Fruit fly (Drosophila melanogaster) whole organism, embryonic: ENCODE measurements around the gene CG3014.
A peak's percentile ranks its signal among the peaks of the same experiment; 100 is the strongest.

Source experiments
- ATbp ChIP-seq: fragments of 200-800 bp; sonication (Bioruptor generic); optimal IDR thresholded peaks from 2 replicates; lab custom pipeline; 2017; ENCODE audit warnings: missing biosample characterization, mild to moderate bottlenecking, missing genetic modification characterization, missing genetic modification reagents
- Bgb ChIP-seq: fragments of 200-800 bp; sonication (Bioruptor generic); IDR thresholded peaks from 2 replicates; pipeline ENCODE4 v1.3.6; 2022; ENCODE audit warnings: missing biosample characterization, missing genetic modification characterization; ENCODE audit not compliant: partially characterized antibody
- CG1024 ChIP-seq: fragments of 200-800 bp; sonication (Bioruptor generic); IDR thresholded peaks from 2 replicates; pipeline ENCODE4 v1.3.6; 2022; ENCODE audit warnings: missing biosample characterization, missing genetic modification characterization
- CG10274 ChIP-seq: fragments of 200-800 bp; sonication (Bioruptor generic); optimal IDR thresholded peaks from 3 replicates; lab custom pipeline; 2017; ENCODE audit warnings: missing biosample characterization, mild to moderate bottlenecking, missing genetic modification characterization
- CG11085 ChIP-seq: fragments of 200-800 bp; sonication (Bioruptor generic); IDR thresholded peaks from 2 replicates; pipeline ENCODE4 v1.3.6; 2022; ENCODE audit warnings: missing biosample characterization, missing genetic modification characterization
- CG12071 ChIP-seq: fragments of 200-800 bp; sonication (Bioruptor generic); optimal IDR thresholded peaks from 3 replicates; lab custom pipeline; 2018; ENCODE audit warnings: missing biosample characterization, mild to moderate bottlenecking, missing genetic modification characterization
- CG14441 ChIP-seq: fragments of 200-800 bp; sonication (Bioruptor generic); IDR thresholded peaks from 2 replicates; pipeline ENCODE4 v1.3.6; 2022; ENCODE audit warnings: missing biosample characterization, missing genetic modification characterization
- CG1603 ChIP-seq: fragments of 200-800 bp; sonication (Bioruptor generic); optimal IDR thresholded peaks from 2 replicates; lab custom pipeline; 2019; ENCODE audit warnings: missing biosample characterization, mild to moderate bottlenecking, missing genetic modification characterization, moderate library complexity
- CG17912 ChIP-seq: fragments of 200-800 bp; sonication (Bioruptor generic); optimal IDR thresholded peaks from 2 replicates; lab custom pipeline; 2018; ENCODE audit warnings: missing biosample characterization, mild to moderate bottlenecking, missing genetic modification characterization
- CG18764 ChIP-seq: fragments of 200-800 bp; sonication (Bioruptor generic); optimal IDR thresholded peaks from 3 replicates; lab custom pipeline; 2016; ENCODE audit warnings: missing biosample characterization, missing genetic modification characterization
- CG2199 ChIP-seq: fragments of 200-800 bp; sonication (Bioruptor generic); IDR thresholded peaks from 3 replicates; pipeline ENCODE4 v1.3.6; 2022; ENCODE audit warnings: missing biosample characterization, missing genetic modification characterization
- CG33557 ChIP-seq: fragments of 200-800 bp; sonication (Bioruptor generic); optimal IDR thresholded peaks from 2 replicates; lab custom pipeline; 2019; ENCODE audit warnings: missing biosample characterization, mild to moderate bottlenecking, missing genetic modification characterization, moderate library complexity
- CG34376 ChIP-seq: fragments of 200-800 bp; sonication (Bioruptor generic); optimal IDR thresholded peaks from 2 replicates; lab custom pipeline; 2018; ENCODE audit warnings: missing biosample characterization, mild to moderate bottlenecking, missing genetic modification characterization
- CG4404 ChIP-seq: fragments of 200-800 bp; sonication (Bioruptor generic); IDR thresholded peaks from 2 replicates; pipeline ENCODE4 v1.3.6; 2022; ENCODE audit warnings: missing biosample characterization, missing genetic modification characterization
- CG5245 ChIP-seq: fragments of 200-800 bp; sonication (Bioruptor generic); optimal IDR thresholded peaks from 3 replicates; lab custom pipeline; 2016; ENCODE audit warnings: missing biosample characterization, missing genetic modification characterization
- CG9797 ChIP-seq: fragments of 200-800 bp; sonication (Bioruptor generic); optimal IDR thresholded peaks from 3 replicates; lab custom pipeline; 2018; ENCODE audit warnings: missing biosample characterization, mild to moderate bottlenecking, missing genetic modification characterization
- Dip3 ChIP-seq: fragments of 200-800 bp; sonication (Bioruptor generic); optimal IDR thresholded peaks from 3 replicates; lab custom pipeline; 2016; ENCODE audit warnings: missing biosample characterization, missing genetic modification characterization
- Eip74EF ChIP-seq, 2 experiments: fragments of 200-800 bp in 1 of 2; fragments of >200 bp in 1 of 2; sonication (Bioruptor generic) in 1 of 2; optimal IDR thresholded peaks; 2 replicates each; lab custom pipeline; 2017 to 2019; ENCODE audit warnings: missing biosample characterization in 2 of 2, missing genetic modification characterization in 2 of 2, mild to moderate bottlenecking in 1 of 2, moderate library complexity in 1 of 2
- Ets97D ChIP-seq: fragments of 200-800 bp; sonication (Bioruptor generic); optimal IDR thresholded peaks from 3 replicates; lab custom pipeline; 2016; ENCODE audit warnings: missing biosample characterization, missing genetic modification characterization
- Fer2 ChIP-seq: fragments of 200-800 bp; sonication (Bioruptor generic); optimal IDR thresholded peaks from 2 replicates; lab custom pipeline; 2018; ENCODE audit warnings: missing biosample characterization, mild to moderate bottlenecking, missing genetic modification characterization, moderate library complexity
- HLH3B ChIP-seq: fragments of 200-800 bp; sonication (Bioruptor generic); IDR thresholded peaks from 2 replicates; pipeline ENCODE4 v1.3.6; 2022; ENCODE audit warnings: missing biosample characterization, missing genetic modification characterization
- HmgD ChIP-seq: fragments of 200-800 bp; sonication (Bioruptor generic); optimal IDR thresholded peaks from 3 replicates; lab custom pipeline; 2016; ENCODE audit warnings: missing biosample characterization, missing genetic modification characterization
- Jarid2 ChIP-seq: fragments of 200-800 bp; sonication (Bioruptor generic); optimal IDR thresholded peaks from 3 replicates; lab custom pipeline; 2017; ENCODE audit warnings: mild to moderate bottlenecking, missing biosample characterization, missing genetic modification reagents, missing genetic modification characterization
- Kr ChIP-seq: fragments of 200-800 bp; sonication (Bioruptor generic); optimal IDR thresholded peaks from 2 replicates; lab custom pipeline; 2017; ENCODE audit warnings: missing biosample characterization, mild to moderate bottlenecking, missing genetic modification characterization
- MTF-1 ChIP-seq: fragments of 200-800 bp; sonication (Bioruptor generic); optimal IDR thresholded peaks from 2 replicates; lab custom pipeline; 2018; ENCODE audit warnings: missing biosample characterization, mild to moderate bottlenecking, missing genetic modification characterization, borderline replicate concordance
- NC2α ChIP-seq: fragments of 200-800 bp; sonication (Bioruptor generic); optimal IDR thresholded peaks from 2 replicates; lab custom pipeline; 2016; ENCODE audit warnings: missing biosample characterization, missing genetic modification characterization
- NFAT ChIP-seq: fragments of 200-800 bp; sonication (Bioruptor generic); IDR thresholded peaks from 2 replicates; pipeline ENCODE4 v1.3.6; 2022; ENCODE audit warnings: missing biosample characterization, missing genetic modification characterization
- Nf-YB ChIP-seq: fragments of 200-800 bp; sonication (Bioruptor generic); optimal IDR thresholded peaks from 3 replicates; lab custom pipeline; 2019; ENCODE audit warnings: missing biosample characterization, mild to moderate bottlenecking, missing genetic modification characterization, moderate library complexity
- Sin3A ChIP-seq: fragments of >200 bp; optimal IDR thresholded peaks from 2 replicates; lab custom pipeline; 2018
- Sry-δ ChIP-seq: fragments of 200-800 bp; sonication (Bioruptor generic); optimal IDR thresholded peaks from 2 replicates; lab custom pipeline; 2016; ENCODE audit warnings: missing biosample characterization, missing genetic modification characterization
- br ChIP-seq: fragments of >200 bp; optimal IDR thresholded peaks from 2 replicates; lab custom pipeline; 2017
- ci ChIP-seq: fragments of 200-800 bp; sonication (Bioruptor generic); IDR thresholded peaks from 3 replicates; pipeline ENCODE4 v1.3.6; 2022; ENCODE audit warnings: missing biosample characterization, missing genetic modification characterization
- danr ChIP-seq: fragments of 200-800 bp; sonication (Bioruptor generic); IDR thresholded peaks from 2 replicates; pipeline ENCODE4 v1.3.6; 2022; ENCODE audit warnings: missing biosample characterization, missing genetic modification characterization
- dati ChIP-seq: fragments of 200-800 bp; sonication (Bioruptor generic); IDR thresholded peaks from 2 replicates; pipeline ENCODE4 v1.3.6; 2022; ENCODE audit warnings: missing biosample characterization, missing genetic modification characterization
- esg ChIP-seq: fragments of 200-800 bp; sonication (Bioruptor generic); conservative IDR thresholded peaks from 2 replicates; pipeline ENCODE4 v1.3.6; 2022; ENCODE audit warnings: missing biosample characterization, missing genetic modification characterization
- gsb-n ChIP-seq: fragments of 200-800 bp; sonication (Bioruptor generic); optimal IDR thresholded peaks from 3 replicates; lab custom pipeline; 2018; ENCODE audit warnings: missing biosample characterization, mild to moderate bottlenecking, missing genetic modification characterization
- kah ChIP-seq: fragments of 200-800 bp; sonication (Bioruptor generic); optimal IDR thresholded peaks from 2 replicates; lab custom pipeline; 2018; ENCODE audit warnings: missing biosample characterization, mild to moderate bottlenecking, missing genetic modification characterization
- klu ChIP-seq: fragments of 200-800 bp; sonication (Bioruptor generic); IDR thresholded peaks from 2 replicates; pipeline ENCODE4 v1.3.6; 2022; ENCODE audit warnings: missing biosample characterization, missing genetic modification characterization
- knrl ChIP-seq: fragments of 200-800 bp; sonication (Bioruptor generic); IDR thresholded peaks from 3 replicates; pipeline ENCODE4 v1.3.6; 2022; ENCODE audit warnings: missing biosample characterization, missing genetic modification characterization; ENCODE audit not compliant: partially characterized antibody
- lab ChIP-seq: fragments of 200-800 bp; sonication (Bioruptor generic); optimal IDR thresholded peaks from 3 replicates; lab custom pipeline; 2017; ENCODE audit warnings: missing biosample characterization, missing genetic modification characterization, mild to moderate bottlenecking, moderate library complexity, missing genetic modification reagents
- nau ChIP-seq: fragments of 200-800 bp; sonication (Bioruptor generic); optimal IDR thresholded peaks from 3 replicates; lab custom pipeline; 2017; ENCODE audit warnings: missing biosample characterization, mild to moderate bottlenecking, missing genetic modification characterization, missing genetic modification reagents
- pb ChIP-seq: fragments of 200-800 bp; sonication (Bioruptor generic); optimal IDR thresholded peaks from 3 replicates; lab custom pipeline; 2016; ENCODE audit warnings: missing biosample characterization, missing genetic modification characterization
- row ChIP-seq: fragments of 200-800 bp; sonication (Bioruptor generic); IDR thresholded peaks from 3 replicates; pipeline ENCODE4 v1.3.6; 2022; ENCODE audit warnings: missing biosample characterization, missing genetic modification characterization
- seq ChIP-seq: fragments of 200-800 bp; sonication (Bioruptor generic); IDR thresholded peaks from 2 replicates; pipeline ENCODE4 v1.3.6; 2022; ENCODE audit warnings: missing biosample characterization, missing genetic modification characterization
- sima ChIP-seq: fragments of 200-800 bp; sonication (Bioruptor generic); optimal IDR thresholded peaks from 2 replicates; lab custom pipeline; 2016; ENCODE audit warnings: missing biosample characterization, missing genetic modification characterization
- tio ChIP-seq: fragments of 200-800 bp; sonication (Bioruptor generic); optimal IDR thresholded peaks from 2 replicates; lab custom pipeline; 2017; ENCODE audit warnings: missing biosample characterization, missing genetic modification characterization, inconsistent platforms
- trh ChIP-seq: fragments of 200-800 bp; sonication (Bioruptor generic); optimal IDR thresholded peaks from 2 replicates; lab custom pipeline; 2016; ENCODE audit warnings: missing biosample characterization, missing genetic modification characterization
- ttk ChIP-seq: fragments of 200-800 bp; sonication (Bioruptor generic); IDR thresholded peaks from 2 replicates; pipeline ENCODE4 v2.1.2; 2022; ENCODE audit warnings: missing biosample characterization, missing genetic modification characterization
- zf30C ChIP-seq: fragments of 200-800 bp; sonication (Bioruptor generic); optimal IDR thresholded peaks from 3 replicates; lab custom pipeline; 2018; ENCODE audit warnings: missing biosample characterization, mild to moderate bottlenecking, missing genetic modification characterization

CG3014 gene

DNA sequence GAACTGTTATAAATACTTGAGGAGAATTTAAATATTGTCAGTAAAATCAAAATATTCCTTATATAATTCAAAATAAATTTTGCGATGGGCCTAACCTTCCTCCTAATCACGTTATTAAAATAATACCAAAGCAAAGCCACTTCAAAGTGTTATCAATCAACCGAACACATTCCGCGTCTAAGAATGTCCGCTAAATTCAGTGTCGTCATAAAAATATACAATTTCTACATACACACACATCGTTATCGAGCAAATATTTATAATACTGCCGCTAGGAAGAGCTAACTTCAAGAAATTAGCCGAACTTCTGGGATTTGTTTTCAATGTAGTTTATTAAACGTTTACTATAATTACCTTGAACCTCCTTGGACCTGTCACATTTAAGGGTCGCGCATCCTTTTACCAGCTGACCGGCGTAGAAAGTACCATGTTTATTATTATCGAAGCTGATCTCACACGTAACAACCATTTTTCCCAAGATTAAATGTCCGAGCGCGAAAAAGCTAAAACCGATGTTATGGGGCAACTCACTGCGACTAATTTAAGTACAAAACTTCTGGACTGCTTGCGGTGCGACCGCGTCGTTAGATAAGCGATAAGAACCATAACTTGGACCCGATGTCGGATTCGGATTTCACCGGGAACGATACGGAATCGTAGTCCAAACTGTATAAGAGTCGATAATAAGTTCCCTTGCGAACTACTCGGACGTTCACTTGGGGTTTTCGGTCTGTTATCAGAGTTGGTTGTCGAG is 19.5 kb downstream of the CG3014 start, which contains the start of gene CG18747 (continued):
- peak; percentile 4 for TF ChIP-seq CG34376 (GFP tag; lab: Kevin White, UChicago)

DNA sequence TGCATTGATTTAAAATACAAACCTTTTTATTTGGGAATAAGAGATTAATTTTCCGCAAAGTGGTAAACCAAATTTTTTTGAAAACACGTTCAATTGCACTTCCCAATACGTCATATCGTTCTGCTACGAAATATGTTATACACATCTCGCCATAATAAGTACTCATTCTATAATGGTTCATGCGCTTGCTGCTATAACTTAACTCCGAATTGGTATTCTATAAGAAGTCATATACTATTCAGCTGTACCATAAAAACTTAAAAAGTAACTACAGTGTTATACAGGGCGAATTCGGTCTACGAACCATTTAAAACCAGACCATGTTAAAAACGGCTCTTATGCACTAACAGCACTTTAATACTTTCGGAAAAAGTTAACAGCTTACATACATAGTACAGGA is 23.0 kb downstream of the CG3014 start:
- peak; percentile 85 for TF ChIP-seq CG1603 (tag; lab: Kevin White, UChicago)
- TF ChIP-seq CG18764 = no peak
- no peak for TF ChIP-seq sima (GFP tag; lab: Kevin White, UChicago)
- TF ChIP-seq Dip3 (GFP tag; lab: Kevin White, UChicago) = no peak
- TF ChIP-seq tio (GFP tag; lab: Kevin White, UChicago) = no peak
- no peak for TF ChIP-seq row (GFP tag; lab: Robert Waterston, UW)
- peak; percentile 60 for TF ChIP-seq CG12071
- no peak for TF ChIP-seq dati (GFP tag; lab: Robert Waterston, UW)
- no peak for TF ChIP-seq lab
- TF ChIP-seq CG10274 = no peak
- TF ChIP-seq zf30C (GFP tag; lab: Kevin White, UChicago) = no peak
- TF ChIP-seq CG9797 (GFP tag; lab: Kevin White, UChicago) = no peak
- peak; percentile 10 for TF ChIP-seq Jarid2 (GFP tag; lab: Kevin White, UChicago)
- no peak for TF ChIP-seq danr (GFP tag; lab: Robert Waterston, UW)
- TF ChIP-seq klu (GFP tag; lab: Robert Waterston, UW) = no peak
- TF ChIP-seq knrl (GFP tag; lab: Robert Waterston, UW) = no peak
- no peak for TF ChIP-seq Bgb (GFP tag; lab: Robert Waterston, UW)
- TF ChIP-seq pb (GFP tag; lab: Kevin White, UChicago) = no peak
- TF ChIP-seq NFAT (GFP tag; lab: Robert Waterston, UW) = no peak
- TF ChIP-seq ATbp (GFP tag; lab: Kevin White, UChicago) = peak; percentile 57
- TF ChIP-seq HmgD = no peak
- TF ChIP-seq Ets97D (GFP tag; lab: Kevin White, UChicago) = no peak
- no peak for TF ChIP-seq CG4404
- no peak for TF ChIP-seq seq (GFP tag; lab: Robert Waterston, UW)
- TF ChIP-seq NC2α (GFP tag; lab: Kevin White, UChicago) = no peak
- TF ChIP-seq CG1024 (GFP tag; lab: Robert Waterston, UW) = no peak
- peak; percentile 84 for TF ChIP-seq ci
- no peak for TF ChIP-seq Kr (GFP tag; lab: Kevin White, UChicago)
- no peak for TF ChIP-seq Fer2 (tag; lab: Kevin White, UChicago)
- TF ChIP-seq CG11085 (GFP tag; lab: Robert Waterston, UW) = no peak
- TF ChIP-seq Nf-YB = no peak
- no peak for TF ChIP-seq Sin3A (lab: Kevin White, UChicago)
- TF ChIP-seq esg (GFP tag; lab: Robert Waterston, UW) = no peak
- TF ChIP-seq CG17912 = peak; percentile 74
- no peak for TF ChIP-seq nau (GFP tag; lab: Kevin White, UChicago)
- no peak for TF ChIP-seq Eip74EF (GFP tag; optimal IDR thresholded peaks at IDR 0.05; lab: Kevin White, UChicago)
- TF ChIP-seq trh (GFP tag; lab: Kevin White, UChicago) = no peak
- TF ChIP-seq CG2199 (GFP tag; lab: Robert Waterston, UW) = 0 out of 3 replicates have a peak, but pooled peaks have one; percentile 24
- no peak for TF ChIP-seq Sry-δ
- 0 out of 2 replicates have a peak, but pooled peaks have one; percentile 21 for TF ChIP-seq CG14441
- TF ChIP-seq kah = no peak
- no peak for TF ChIP-seq br
- TF ChIP-seq ttk (GFP tag; lab: Robert Waterston, UW) = peak; percentile 10; the same call in 1 of the 2 replicates
- peak; percentile 39 for TF ChIP-seq CG33557
- TF ChIP-seq HLH3B (GFP tag; lab: Robert Waterston, UW) = no peak
- no peak for TF ChIP-seq CG5245 (GFP tag; lab: Kevin White, UChicago)
- TF ChIP-seq MTF-1 (GFP tag; lab: Kevin White, UChicago) = peak; percentile 78
- no peak for TF ChIP-seq gsb-n
